Fruit fly (Drosophila melanogaster) whole organism, embryonic: ENCODE results near the gene CG42710.
A peak's percentile ranks its signal among the peaks of the same experiment; 100 is the strongest.

Experiments used
- Adf1 ChIP-seq: fragments of 200-800 bp; sonication (Bioruptor generic); IDR thresholded peaks from 2 replicates; pipeline ENCODE4 v1.3.6; 2022; ENCODE audit warnings: missing biosample characterization, missing genetic modification characterization
- CG10979 ChIP-seq: fragments of 200-800 bp; sonication (Bioruptor generic); optimal IDR thresholded peaks from 2 replicates; lab custom pipeline; 2018; ENCODE audit warnings: missing biosample characterization, mild to moderate bottlenecking, missing genetic modification characterization, moderate library complexity
- CG11456 ChIP-seq: fragments of 200-800 bp; sonication (Bioruptor generic); IDR thresholded peaks from 3 replicates; pipeline ENCODE4 v1.3.6; 2022; ENCODE audit warnings: missing biosample characterization, missing genetic modification characterization
- CG14667 ChIP-seq: fragments of 200-800 bp; sonication (Bioruptor generic); IDR thresholded peaks from 2 replicates; pipeline ENCODE4 v1.3.6; 2022; ENCODE audit warnings: missing biosample characterization, missing genetic modification characterization
- CG14860 ChIP-seq: fragments of 200-800 bp; sonication (Bioruptor generic); IDR thresholded peaks from 3 replicates; pipeline ENCODE4 v1.3.6; 2022; ENCODE audit warnings: missing biosample characterization, missing genetic modification characterization; ENCODE audit not compliant: partially characterized antibody
- CG16813 ChIP-seq: fragments of 200-800 bp; sonication (Bioruptor generic); IDR thresholded peaks from 3 replicates; pipeline ENCODE4 v1.3.6; 2022; ENCODE audit warnings: missing biosample characterization, missing genetic modification characterization; ENCODE audit not compliant: partially characterized antibody
- CG1832 ChIP-seq: fragments of 200-800 bp; sonication (Bioruptor generic); optimal IDR thresholded peaks from 2 replicates; lab custom pipeline; 2017; ENCODE audit warnings: missing biosample characterization, mild to moderate bottlenecking, missing genetic modification characterization, inconsistent platforms
- CG32767 ChIP-seq: fragments of 200-800 bp; sonication (Bioruptor generic); IDR thresholded peaks from 2 replicates; pipeline ENCODE4 v1.3.6; 2022; ENCODE audit warnings: missing biosample characterization, missing genetic modification characterization
- CG3281 ChIP-seq: fragments of 200-800 bp; sonication (Bioruptor generic); optimal IDR thresholded peaks from 3 replicates; lab custom pipeline; 2017; ENCODE audit warnings: missing biosample characterization, mild to moderate bottlenecking, missing genetic modification characterization
- CG3407 ChIP-seq: fragments of 200-800 bp; sonication (Bioruptor generic); optimal IDR thresholded peaks from 2 replicates; lab custom pipeline; 2018; ENCODE audit warnings: missing biosample characterization, mild to moderate bottlenecking, missing genetic modification characterization
- CG34224 ChIP-seq: fragments of 200-800 bp; sonication (Bioruptor generic); IDR thresholded peaks from 3 replicates; pipeline ENCODE4 v1.3.6; 2022; ENCODE audit warnings: missing biosample characterization, missing genetic modification characterization; ENCODE audit not compliant: partially characterized antibody
- CG5953 ChIP-seq: fragments of 200-800 bp; sonication (Bioruptor generic); IDR thresholded peaks from 2 replicates; pipeline ENCODE4 v1.3.6; 2022; ENCODE audit warnings: missing biosample characterization, missing genetic modification characterization
- CG6689 ChIP-seq: fragments of 200-800 bp; sonication (Bioruptor generic); IDR thresholded peaks from 2 replicates; pipeline ENCODE4 v1.3.6; 2022; ENCODE audit warnings: missing biosample characterization, missing genetic modification characterization
- CG7839 ChIP-seq: fragments of 200-800 bp; sonication (Bioruptor generic); optimal IDR thresholded peaks from 3 replicates; lab custom pipeline; 2018; ENCODE audit warnings: missing biosample characterization, mild to moderate bottlenecking, missing genetic modification characterization, moderate library complexity
- CG8388 ChIP-seq: fragments of 200-800 bp; sonication (Bioruptor generic); optimal IDR thresholded peaks from 2 replicates; lab custom pipeline; 2019; ENCODE audit warnings: missing biosample characterization, mild to moderate bottlenecking, missing genetic modification characterization, moderate library complexity
- CG8478 ChIP-seq: fragments of >200 bp; optimal IDR thresholded peaks from 2 replicates; lab custom pipeline; 2018
- D ChIP-seq, 2 experiments: fragments of 200-800 bp in 1 of 2; fragments of >200 bp in 1 of 2; sonication (Bioruptor generic) in 1 of 2; optimal IDR thresholded peaks; 2 replicates in 1 of 2; 3 replicates in 1 of 2; lab custom pipeline; 2017; ENCODE audit warnings: mild to moderate bottlenecking in 1 of 2, missing biosample characterization in 1 of 2, missing genetic modification characterization in 1 of 2, missing genetic modification reagents in 1 of 2
- Dbx ChIP-seq: fragments of 200-800 bp; sonication (Bioruptor generic); IDR thresholded peaks from 3 replicates; pipeline ENCODE4 v1.3.6; 2022; ENCODE audit warnings: missing biosample characterization, missing genetic modification characterization
- Dll ChIP-seq: fragments of 200-800 bp; sonication (Bioruptor generic); IDR thresholded peaks from 4 replicates; pipeline ENCODE4 v1.3.6; 2022; ENCODE audit warnings: missing biosample characterization, missing genetic modification characterization; ENCODE audit not compliant: partially characterized antibody
- Jarid2 ChIP-seq: fragments of 200-800 bp; sonication (Bioruptor generic); optimal IDR thresholded peaks from 3 replicates; lab custom pipeline; 2017; ENCODE audit warnings: mild to moderate bottlenecking, missing biosample characterization, missing genetic modification reagents, missing genetic modification characterization
- MBD-R2 ChIP-seq: fragments of 200-800 bp; sonication (Bioruptor generic); IDR thresholded peaks from 2 replicates; pipeline ENCODE4 v1.3.6; 2022; ENCODE audit warnings: missing biosample characterization, missing genetic modification characterization
- MESR4 ChIP-seq: fragments of 200-800 bp; sonication (Bioruptor generic); optimal IDR thresholded peaks from 2 replicates; lab custom pipeline; 2018; ENCODE audit warnings: missing biosample characterization, mild to moderate bottlenecking, missing genetic modification characterization, moderate library complexity
- MTF-1 ChIP-seq: fragments of 200-800 bp; sonication (Bioruptor generic); optimal IDR thresholded peaks from 2 replicates; lab custom pipeline; 2018; ENCODE audit warnings: missing biosample characterization, mild to moderate bottlenecking, missing genetic modification characterization, borderline replicate concordance
- NK7.1 ChIP-seq: fragments of 200-800 bp; sonication (Bioruptor generic); optimal IDR thresholded peaks from 3 replicates; lab custom pipeline; 2016; ENCODE audit warnings: missing biosample characterization, missing genetic modification characterization
- Optix ChIP-seq: fragments of 200-800 bp; sonication (Bioruptor generic); IDR thresholded peaks from 3 replicates; pipeline ENCODE4 v1.3.6; 2022; ENCODE audit warnings: missing biosample characterization, missing genetic modification characterization
- Ptx1 ChIP-seq: fragments of 200-800 bp; sonication (Bioruptor generic); IDR thresholded peaks from 2 replicates; pipeline ENCODE4 v1.3.6; 2022; ENCODE audit warnings: missing biosample characterization, missing genetic modification characterization
- Side ChIP-seq: fragments of 200-800 bp; sonication (Bioruptor generic); optimal IDR thresholded peaks from 2 replicates; lab custom pipeline; 2016; ENCODE audit warnings: missing biosample characterization, missing genetic modification characterization
- abd-A ChIP-seq: fragments of 200-800 bp; sonication (Bioruptor generic); optimal IDR thresholded peaks from 3 replicates; lab custom pipeline; 2019; ENCODE audit warnings: missing biosample characterization, mild to moderate bottlenecking, missing genetic modification characterization, moderate library complexity
- ato ChIP-seq: fragments of 200-800 bp; sonication (Bioruptor generic); IDR thresholded peaks from 2 replicates; pipeline ENCODE4 v1.3.6; 2022; ENCODE audit warnings: missing biosample characterization, missing genetic modification characterization; ENCODE audit not compliant: partially characterized antibody
- bsh ChIP-seq, 2 experiments: fragments of 200-800 bp; sonication (Bioruptor generic); optimal IDR thresholded peaks; 2 replicates each; lab custom pipeline; 2017 to 2018; ENCODE audit warnings: mild to moderate bottlenecking in 2 of 2, missing biosample characterization in 2 of 2, missing genetic modification characterization in 2 of 2, moderate library complexity in 1 of 2
- crol ChIP-seq: fragments of 200-800 bp; sonication (Bioruptor generic); IDR thresholded peaks from 2 replicates; pipeline ENCODE4 v1.3.6; 2022; ENCODE audit warnings: missing biosample characterization, missing genetic modification characterization
- da ChIP-seq: fragments of 200-800 bp; sonication (Bioruptor generic); optimal IDR thresholded peaks from 2 replicates; lab custom pipeline; 2016; ENCODE audit warnings: missing biosample characterization, missing genetic modification characterization
- exex ChIP-seq: fragments of 200-800 bp; sonication (Bioruptor generic); optimal IDR thresholded peaks from 4 replicates; lab custom pipeline; 2018; ENCODE audit warnings: missing biosample characterization, mild to moderate bottlenecking, missing genetic modification characterization, moderate library complexity
- gce ChIP-seq: fragments of 200-800 bp; sonication (Bioruptor generic); IDR thresholded peaks from 3 replicates; pipeline ENCODE4 v1.3.6; 2022; ENCODE audit warnings: missing biosample characterization, missing genetic modification characterization
- gcm ChIP-seq: fragments of 200-800 bp; sonication (Bioruptor generic); optimal IDR thresholded peaks from 2 replicates; lab custom pipeline; 2019; ENCODE audit warnings: missing biosample characterization, mild to moderate bottlenecking, missing genetic modification characterization, moderate library complexity
- gro ChIP-seq: fragments of 200-800 bp; sonication (Bioruptor generic); optimal IDR thresholded peaks from 2 replicates; lab custom pipeline; 2016; ENCODE audit warnings: missing biosample characterization, missing genetic modification characterization
- insv ChIP-seq, 2 experiments: fragments of 200-800 bp; sonication (Bioruptor generic); optimal IDR thresholded peaks; 3 replicates each; lab custom pipeline; 2016 to 2018; ENCODE audit warnings: missing biosample characterization in 2 of 2, missing genetic modification characterization in 2 of 2
- jing ChIP-seq: fragments of 200-800 bp; sonication (Bioruptor generic); optimal IDR thresholded peaks from 2 replicates; lab custom pipeline; 2018; ENCODE audit warnings: missing biosample characterization, mild to moderate bottlenecking, missing genetic modification characterization
- kni ChIP-seq: fragments of 200-800 bp; sonication (Bioruptor generic); optimal IDR thresholded peaks from 3 replicates; lab custom pipeline; 2017; ENCODE audit warnings: mild to moderate bottlenecking, missing biosample characterization, missing genetic modification reagents, missing genetic modification characterization
- pros ChIP-seq: fragments of 200-800 bp; sonication (Bioruptor generic); optimal IDR thresholded peaks from 3 replicates; lab custom pipeline; 2019; ENCODE audit warnings: missing biosample characterization, mild to moderate bottlenecking, missing genetic modification characterization, moderate library complexity
- sd ChIP-seq: fragments of 200-800 bp; sonication (Bioruptor generic); optimal IDR thresholded peaks from 3 replicates; lab custom pipeline; 2018; ENCODE audit warnings: missing biosample characterization, mild to moderate bottlenecking, missing genetic modification characterization, moderate library complexity
- so ChIP-seq: fragments of 200-800 bp; sonication (Bioruptor generic); IDR thresholded peaks from 3 replicates; pipeline ENCODE4 v1.3.6; 2022; ENCODE audit warnings: missing biosample characterization, missing genetic modification characterization
- tll ChIP-seq, 2 experiments: fragments of 200-800 bp in 1 of 2; fragments of >200 bp in 1 of 2; sonication (Bioruptor generic) in 1 of 2; optimal IDR thresholded peaks; 2 replicates each; lab custom pipeline; 2017 to 2019; ENCODE audit warnings: missing biosample characterization in 2 of 2, missing genetic modification characterization in 2 of 2, mild to moderate bottlenecking in 1 of 2, moderate library complexity in 1 of 2
- toy ChIP-seq: fragments of 200-800 bp; sonication (Bioruptor generic); IDR thresholded peaks from 2 replicates; pipeline ENCODE4 v1.3.6; 2022; ENCODE audit warnings: missing biosample characterization, missing genetic modification characterization
- twi ChIP-seq: fragments of 200-800 bp; optimal IDR thresholded peaks from 2 replicates; lab custom pipeline; 2019; ENCODE audit warnings: missing biosample characterization, mild to moderate bottlenecking, missing genetic modification characterization, moderate library complexity
- unpg ChIP-seq: fragments of 200-800 bp; sonication (Bioruptor generic); optimal IDR thresholded peaks from 3 replicates; lab custom pipeline; 2018; ENCODE audit warnings: missing biosample characterization, mild to moderate bottlenecking, missing genetic modification characterization, moderate library complexity
- zen ChIP-seq: fragments of 200-800 bp; sonication (Bioruptor generic); optimal IDR thresholded peaks from 3 replicates; lab custom pipeline; 2018; ENCODE audit warnings: missing biosample characterization, mild to moderate bottlenecking, missing genetic modification characterization, moderate library complexity

Gene CG42710

dm6 chr2L:8825222-8825869, 43.0 kb upstream of the CG42710 start, which contains the start of gene SoxN (continued):
- TF ChIP-seq sd (tag; lab: Kevin White, UChicago) (peak; percentile 90), zen (tag; lab: Kevin White, UChicago) (peak; percentile 61), CG3407 (GFP tag; lab: Kevin White, UChicago) (peak; percentile 100), CG6689 (GFP tag; lab: Robert Waterston, UW) (peak; percentile 31; the same call in 1 of the 2 replicates), exex (no peak), gcm (GFP tag; lab: Kevin White, UChicago) (peak; percentile 14), unpg (GFP tag; lab: Kevin White, UChicago) (peak; percentile 3), gro (GFP tag; lab: Kevin White, UChicago) (peak; percentile 32), Dll (GFP tag; lab: Robert Waterston, UW) (peak; percentile 66; the same call in 3 of the 4 replicates), CG8478 (lab: Kevin White, UChicago) (peak; percentile 96), da (GFP tag; lab: Kevin White, UChicago) (no peak), tll (GFP tag; optimal IDR thresholded peaks at IDR 0.05; lab: Kevin White, UChicago) (peak in 1 of 2 experiments; percentile 65), CG16813 (GFP tag; lab: Robert Waterston, UW) (peak; percentile 54; the same call in 2 of the 3 replicates), Optix (GFP tag; lab: Robert Waterston, UW) (peak; percentile 35; the same call in 2 of the 3 replicates), toy (GFP tag; lab: Robert Waterston, UW) (no peak), CG7839 (tag; lab: Kevin White, UChicago) (peak; percentile 5), D (optimal IDR thresholded peaks at IDR 0.05; lab: Kevin White, UChicago) (peak; percentile 78), D (GFP tag; optimal IDR thresholded peaks at IDR 0.05; lab: Kevin White, UChicago) (no peak), CG1832 (GFP tag; lab: Kevin White, UChicago) (peak; percentile 94), twi (tag; lab: Kevin White, UChicago) (peak; percentile 71), MTF-1 (peak; percentile 11), so (GFP tag; lab: Robert Waterston, UW) (peak; percentile 48; the same call in 1 of the 3 replicates), Adf1 (peak; percentile 92), NK7.1 (GFP tag; lab: Kevin White, UChicago) (peak; percentile 15), CG32767 (GFP tag; lab: Robert Waterston, UW) (0 out of 2 replicates have a peak, but pooled peaks have one; percentile 37), CG5953 (GFP tag; lab: Robert Waterston, UW) (no peak), crol (0 out of 2 replicates have a peak, but pooled peaks have one; percentile 23), bsh (GFP tag; optimal IDR thresholded peaks at IDR 0.05; lab: Kevin White, UChicago) (no peak), MBD-R2 (GFP tag; lab: Robert Waterston, UW) (peak; percentile 21; the same call in 1 of the 2 replicates), CG14667 (GFP tag; lab: Robert Waterston, UW) (no peak), Ptx1 (0 out of 2 replicates have a peak, but pooled peaks have one; percentile 20), Jarid2 (GFP tag; lab: Kevin White, UChicago) (peak; percentile 96), insv (GFP tag; optimal IDR thresholded peaks at IDR 0.05; lab: Kevin White, UChicago) (no peak), Dbx (GFP tag; lab: Robert Waterston, UW) (peak; percentile 26; the same call in 1 of the 3 replicates), CG8388 (GFP tag; lab: Kevin White, UChicago) (no peak), MESR4 (GFP tag; lab: Kevin White, UChicago) (no peak), CG11456 (GFP tag; lab: Robert Waterston, UW) (no peak), CG34224 (GFP tag; lab: Robert Waterston, UW) (peak; percentile 62), CG10979 (peak; percentile 4), CG14860 (GFP tag; lab: Robert Waterston, UW) (0 out of 3 replicates have a peak, but pooled peaks have one; percentile 34), pros (GFP tag; lab: Kevin White, UChicago) (peak; percentile 86), abd-A (tag; lab: Kevin White, UChicago) (peak; percentile 99), CG3281 (GFP tag; lab: Kevin White, UChicago) (peak; percentile 16), Side (GFP tag; lab: Kevin White, UChicago) (peak; percentile 17), ato (GFP tag; lab: Robert Waterston, UW) (0 out of 2 replicates have a peak, but pooled peaks have one; percentile 14), gce (GFP tag; lab: Robert Waterston, UW) (0 out of 3 replicates have a peak, but pooled peaks have one; percentile 26), jing (GFP tag; lab: Kevin White, UChicago) (peak; percentile 68), kni (GFP tag; lab: Kevin White, UChicago) (peak; percentile 92)
